Worm (Caenorhabditis elegans) whole organism, L2 larva: ENCODE data around the gene C06C6.7.
"Not testable (repeated sequence)": the region's sequence is repeated elsewhere in the genome, so short reads cannot be mapped to it uniquely, and the experiment has no call there.

Source experiments
- C34F6.9 ChIP-seq: fragments of 150-350 bp; optimal IDR thresholded peaks from 2 replicates; lab custom pipeline; 2014; ENCODE audit warnings: missing biosample characterization, missing genetic modification characterization
- F13H6.1 ChIP-seq: sonication (generic microtip); optimal IDR thresholded peaks from 2 replicates; lab custom pipeline; 2016; ENCODE audit warnings: missing genetic modification characterization, missing compliant biosample characterization
- Y55F3AM.14 ChIP-seq: fragments of 200-800 bp; sonication (Bioruptor generic); optimal IDR thresholded peaks from 2 replicates; lab custom pipeline; 2018; ENCODE audit warnings: mild to moderate bottlenecking, missing genetic modification characterization, missing compliant biosample characterization
- ZK546.5 ChIP-seq: sonication (generic microtip); optimal IDR thresholded peaks from 2 replicates; lab custom pipeline; 2017; ENCODE audit warnings: missing biosample characterization, missing genetic modification characterization
- alr-1 ChIP-seq: fragments of 150-350 bp; optimal IDR thresholded peaks from 2 replicates; lab custom pipeline; 2014; ENCODE audit warnings: missing biosample characterization, missing genetic modification characterization
- aly-2 ChIP-seq: fragments of 150-350 bp; optimal IDR thresholded peaks from 2 replicates; lab custom pipeline; 2014; ENCODE audit warnings: missing biosample characterization, missing genetic modification characterization
- ama-1 ChIP-seq: fragments of 150-350 bp; optimal IDR thresholded peaks from 2 replicates; lab custom pipeline; 2018; ENCODE audit warnings: inconsistent platforms
- blmp-1 ChIP-seq: sonication (generic microtip); optimal IDR thresholded peaks from 2 replicates; lab custom pipeline; 2017; ENCODE audit warnings: missing genetic modification characterization, mild to moderate bottlenecking, missing compliant biosample characterization, antibody characterized with exemption, moderate library complexity; ENCODE audit not compliant: insufficient read depth
- ceh-16 ChIP-seq: fragments of 150-350 bp; optimal IDR thresholded peaks from 2 replicates; lab custom pipeline; 2014; ENCODE audit warnings: missing biosample characterization, missing genetic modification characterization
- ceh-82 ChIP-seq: fragments of 150-350 bp; optimal IDR thresholded peaks from 2 replicates; lab custom pipeline; 2014; ENCODE audit warnings: missing biosample characterization, missing genetic modification characterization
- crh-2 ChIP-seq: sonication (generic microtip); optimal IDR thresholded peaks from 2 replicates; lab custom pipeline; 2017; ENCODE audit warnings: missing biosample characterization, missing genetic modification characterization
- dmd-4 ChIP-seq: sonication (generic microtip); optimal IDR thresholded peaks from 2 replicates; lab custom pipeline; 2017; ENCODE audit warnings: missing biosample characterization, missing genetic modification characterization
- egl-27 ChIP-seq: sonication (generic microtip); optimal IDR thresholded peaks from 3 replicates; lab custom pipeline; 2017; ENCODE audit warnings: missing biosample characterization, missing genetic modification reagents, missing genetic modification characterization
- elt-1 ChIP-seq: fragments of 150-350 bp; optimal IDR thresholded peaks from 2 replicates; lab custom pipeline; 2014; ENCODE audit warnings: missing biosample characterization, missing genetic modification characterization
- elt-3 ChIP-seq: sonication (generic microtip); optimal IDR thresholded peaks from 2 replicates; lab custom pipeline; 2017; ENCODE audit warnings: missing biosample characterization, missing genetic modification characterization
- gmeb-1 ChIP-seq: fragments of 150-350 bp; optimal IDR thresholded peaks from 2 replicates; lab custom pipeline; 2014; ENCODE audit warnings: missing biosample characterization, missing genetic modification characterization
- lin-11 ChIP-seq: fragments of 150-350 bp; sonication (generic microtip); optimal IDR thresholded peaks from 2 replicates; lab custom pipeline; 2014; ENCODE audit warnings: missing biosample characterization, missing genetic modification characterization, inconsistent platforms, mixed read lengths
- lin-13 ChIP-seq: fragments of 150-350 bp; optimal IDR thresholded peaks from 2 replicates; lab custom pipeline; 2014; ENCODE audit warnings: missing biosample characterization, missing genetic modification reagents, missing genetic modification characterization
- mab-5 ChIP-seq: fragments of 150-350 bp; optimal IDR thresholded peaks from 2 replicates; lab custom pipeline; 2014; ENCODE audit warnings: missing biosample characterization, missing genetic modification characterization
- mbf-1 ChIP-seq: sonication (generic microtip); optimal IDR thresholded peaks from 2 replicates; lab custom pipeline; 2017; ENCODE audit warnings: missing biosample characterization, missing genetic modification characterization
- mdl-1 ChIP-seq, 2 experiments: fragments of 150-350 bp in 1 of 2; sonication (generic microtip) in 1 of 2; optimal IDR thresholded peaks; 2 replicates each; lab custom pipeline; 2017; ENCODE audit warnings: missing biosample characterization in 2 of 2, missing genetic modification characterization in 2 of 2
- nhr-11 ChIP-seq: fragments of 150-350 bp; optimal IDR thresholded peaks from 2 replicates; lab custom pipeline; 2014; ENCODE audit warnings: missing biosample characterization, missing genetic modification characterization
- nhr-21 ChIP-seq: fragments of 150-350 bp; optimal IDR thresholded peaks from 2 replicates; lab custom pipeline; 2014; ENCODE audit warnings: missing biosample characterization, missing genetic modification characterization
- nhr-23 ChIP-seq: fragments of 150-350 bp; optimal IDR thresholded peaks from 2 replicates; lab custom pipeline; 2014; ENCODE audit warnings: missing biosample characterization, missing genetic modification reagents, missing genetic modification characterization
- nhr-237 ChIP-seq: fragments of 150-350 bp; optimal IDR thresholded peaks from 2 replicates; lab custom pipeline; 2014; ENCODE audit warnings: missing biosample characterization, missing genetic modification characterization
- nhr-6 ChIP-seq: fragments of 150-350 bp; optimal IDR thresholded peaks from 2 replicates; lab custom pipeline; 2014; ENCODE audit warnings: missing biosample characterization, missing genetic modification characterization
- nhr-77 ChIP-seq: fragments of 150-350 bp; optimal IDR thresholded peaks from 2 replicates; lab custom pipeline; 2014; ENCODE audit warnings: missing biosample characterization, missing genetic modification characterization
- peb-1 ChIP-seq: fragments of 150-350 bp; optimal IDR thresholded peaks from 2 replicates; lab custom pipeline; 2014; ENCODE audit warnings: missing biosample characterization, missing genetic modification characterization
- sem-4 ChIP-seq: fragments of 150-350 bp; optimal IDR thresholded peaks from 2 replicates; lab custom pipeline; 2014; ENCODE audit warnings: missing biosample characterization, missing genetic modification reagents, missing genetic modification characterization
- sma-3 ChIP-seq: sonication (generic microtip); optimal IDR thresholded peaks from 2 replicates; lab custom pipeline; 2016; ENCODE audit warnings: missing genetic modification reagents, missing genetic modification characterization, missing compliant biosample characterization
- sma-9 ChIP-seq, 2 experiments: fragments of 150-350 bp in 1 of 2; sonication (generic microtip) in 1 of 2; optimal IDR thresholded peaks; 2 replicates each; lab custom pipeline; 2014 to 2016; ENCODE audit warnings: missing genetic modification characterization in 2 of 2, mild to moderate bottlenecking in 1 of 2, missing biosample characterization in 1 of 2, missing compliant biosample characterization in 1 of 2, missing genetic modification reagents in 1 of 2, moderate library complexity in 1 of 2
- unc-39 ChIP-seq: fragments of 150-350 bp; optimal IDR thresholded peaks from 2 replicates; lab custom pipeline; 2014; ENCODE audit warnings: missing biosample characterization, missing genetic modification characterization
- unc-55 ChIP-seq: fragments of 150-350 bp; sonication (generic microtip); optimal IDR thresholded peaks from 3 replicates; lab custom pipeline; 2014; ENCODE audit warnings: missing biosample characterization, missing genetic modification reagents, missing genetic modification characterization
- unc-62 ChIP-seq: fragments of 150-350 bp; optimal IDR thresholded peaks from 2 replicates; lab custom pipeline; 2014; ENCODE audit warnings: missing biosample characterization, missing genetic modification reagents, missing genetic modification characterization
- ztf-1 ChIP-seq: fragments of 200-800 bp; sonication (Bioruptor generic); conservative IDR thresholded peaks from 2 replicates; pipeline ENCODE4 v1.3.6; 2022; ENCODE audit warnings: missing genetic modification characterization, missing compliant biosample characterization
- ztf-11 ChIP-seq: sonication (generic microtip); optimal IDR thresholded peaks from 2 replicates; lab custom pipeline; 2017; ENCODE audit warnings: missing biosample characterization, missing genetic modification characterization
- ztf-4 ChIP-seq: fragments of 150-350 bp; optimal IDR thresholded peaks from 2 replicates; lab custom pipeline; 2014; ENCODE audit warnings: missing biosample characterization, missing genetic modification characterization

Gene C06C6.7

ce11 chrV:15991850-15992249, at the start of gene C06C6.7:
TSS of gene C06C6.7 (plus strand) at chrV:15992150.
- TF ChIP-seq F13H6.1; nhr-11; gmeb-1 (tag; lab: Kevin White, UChicago): not testable (repeated sequence)

- no peak for TF ChIP-seq ztf-1
These were observed 48.8 kb upstream of the C06C6.7 start, which contains the start of gene srw-53 for ce11 chrV:15943125-15943524. TSS of gene srw-53 (plus strand) at chrV:15943425.

- no peak for TF ChIP-seq unc-62
- TF ChIP-seq ztf-11 (tag; lab: Kevin White, UChicago): no peak
- no peak for TF ChIP-seq nhr-23 (tag; lab: Kevin White, UChicago)
- no peak for TF ChIP-seq unc-55 (GFP tag; lab: Kevin White, UChicago)
- TF ChIP-seq nhr-21 (tag; lab: Kevin White, UChicago): no peak
- no peak for TF ChIP-seq unc-39 (tag; lab: Kevin White, UChicago)
- no peak for TF ChIP-seq alr-1 (tag; lab: Kevin White, UChicago)
These were observed 41.0 kb upstream of the C06C6.7 start, which contains the start of gene srw-59 for ce11 chrV:15950903-15951302. TSS of gene srw-59 (minus strand) at chrV:15951003.

- TF ChIP-seq nhr-237 (tag; lab: Kevin White, UChicago): no peak
- no peak for TF ChIP-seq lin-11 (tag; lab: Kevin White, UChicago)
- no peak for TF ChIP-seq alr-1 (tag; lab: Kevin White, UChicago)
- no peak for TF ChIP-seq elt-3 (tag; lab: Kevin White, UChicago)
- TF ChIP-seq dmd-4 (tag; lab: Kevin White, UChicago): no peak
- TF ChIP-seq ztf-11 (tag; lab: Kevin White, UChicago): no peak
- no peak for TF ChIP-seq ama-1 (lab: Kevin White, UChicago)
- no peak for TF ChIP-seq C34F6.9 (tag; lab: Kevin White, UChicago)
- TF ChIP-seq nhr-6 (tag; lab: Kevin White, UChicago): no peak
- no peak for TF ChIP-seq sma-3 (GFP tag; lab: Kevin White, UChicago)
- no peak for TF ChIP-seq nhr-11
- TF ChIP-seq mab-5: no peak
These were observed 39.2 kb upstream of the C06C6.7 start, which contains the start of gene srw-56 for ce11 chrV:15952762-15953161. TSS of gene srw-56 (minus strand) at chrV:15952862.

- TF ChIP-seq nhr-21 (tag; lab: Kevin White, UChicago) (no peak), F13H6.1 (no peak), unc-62 (no peak), aly-2 (tag; lab: Kevin White, UChicago) (no peak), ceh-82 (no peak), lin-11 (tag; lab: Kevin White, UChicago) (no peak), ztf-11 (tag; lab: Kevin White, UChicago) (no peak), alr-1 (tag; lab: Kevin White, UChicago) (no peak), elt-1 (tag; lab: Kevin White, UChicago) (no peak), lin-13 (GFP tag; lab: Kevin White, UChicago) (no peak), crh-2 (no peak)
These were observed 37.0 kb upstream of the C06C6.7 start, which contains the start of gene srw-57 for ce11 chrV:15954932-15955331. TSS of gene srw-57 (minus strand) at chrV:15955032.

- TF ChIP-seq blmp-1 (no peak), nhr-77 (tag; lab: Kevin White, UChicago) (no peak), nhr-11 (no peak), sma-9 (GFP tag; optimal IDR thresholded peaks at IDR 0.05; lab: Kevin White, UChicago) (no peak), sma-9 (tag; optimal IDR thresholded peaks at IDR 0.05; lab: Kevin White, UChicago) (no peak), mdl-1 (tag; optimal IDR thresholded peaks at IDR 0.05; lab: Kevin White, UChicago) (no peak), dmd-4 (tag; lab: Kevin White, UChicago) (no peak), nhr-237 (tag; lab: Kevin White, UChicago) (no peak), egl-27 (tag; lab: Kevin White, UChicago) (no peak), aly-2 (tag; lab: Kevin White, UChicago) (no peak), ZK546.5 (tag; lab: Kevin White, UChicago) (no peak), ceh-16 (tag; lab: Kevin White, UChicago) (no peak), Y55F3AM.14 (GFP tag; lab: Kevin White, UChicago) (no peak), mab-5 (no peak), ztf-4 (no peak), nhr-6 (tag; lab: Kevin White, UChicago) (no peak), unc-62 (no peak), sem-4 (tag; lab: Kevin White, UChicago) (no peak), mbf-1 (tag; lab: Kevin White, UChicago) (no peak), peb-1 (tag; lab: Kevin White, UChicago) (no peak), nhr-21 (tag; lab: Kevin White, UChicago) (no peak)
- TF ChIP-seq, all 48 proteins: peak for 0
These were observed 36.5 kb upstream of the C06C6.7 start, which contains the start of gene srh-186 for ce11 chrV:15955497-15955896. TSS of gene srh-186 (plus strand) at chrV:15955797.
